Worm (Caenorhabditis elegans): ENCODE results near the gene dgk-3.

DNA sequence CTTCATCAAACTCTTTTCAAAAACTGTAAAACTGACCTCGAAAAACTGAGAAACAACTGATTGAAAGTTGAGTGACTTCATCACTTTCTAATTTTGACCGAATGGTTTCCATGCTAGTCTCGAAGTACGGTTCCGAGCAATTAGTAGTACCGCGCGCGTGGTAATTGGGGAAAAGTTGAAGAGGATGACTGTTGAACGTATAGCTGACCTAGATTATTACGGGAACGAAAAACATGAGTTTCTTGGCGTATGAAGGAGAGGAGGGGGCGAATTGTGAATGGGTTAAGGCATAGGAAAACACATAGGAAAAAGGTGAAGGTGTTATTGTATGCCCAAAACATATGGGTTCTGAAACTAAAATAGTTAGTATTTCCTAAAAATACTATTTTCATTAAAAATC is 1.3 kb upstream of the dgk-3 start, which contains the start of gene ptr-9:
- TF ChIP-seq fos-1 (tag; optimal IDR thresholded peaks at IDR 0.05) (no peak), fkh-10 (GFP tag; optimal IDR thresholded peaks at IDR 0.05) (no peak), nhr-90 (tag; optimal IDR thresholded peaks at IDR 0.05; ENCODE audit: poor library complexity) (no peak), mdl-1 (tag; optimal IDR thresholded peaks at IDR 0.05) (no peak)
